Worm (Caenorhabditis elegans) whole organism, L3 larva: ENCODE data around the gene K10C2.2.

Source experiments
- aly-2 ChIP-seq: fragments of 150-350 bp; optimal IDR thresholded peaks from 2 replicates; lab custom pipeline; 2014; ENCODE audit warnings: missing biosample characterization, missing genetic modification characterization
- ceh-28 ChIP-seq: fragments of 150-350 bp; optimal IDR thresholded peaks from 2 replicates; lab custom pipeline; 2014; ENCODE audit warnings: missing biosample characterization, missing genetic modification reagents, missing genetic modification characterization
- elt-2 ChIP-seq: sonication (generic microtip); optimal IDR thresholded peaks from 2 replicates; lab custom pipeline; 2016; ENCODE audit warnings: missing genetic modification reagents, mild to moderate bottlenecking, missing genetic modification characterization, missing compliant biosample characterization
- mdl-1 ChIP-seq: fragments of 150-350 bp; optimal IDR thresholded peaks from 2 replicates; lab custom pipeline; 2014; ENCODE audit warnings: missing biosample characterization, missing genetic modification characterization
- nhr-11 ChIP-seq: fragments of 150-350 bp; optimal IDR thresholded peaks from 2 replicates; lab custom pipeline; 2014; ENCODE audit warnings: missing biosample characterization, missing genetic modification characterization
- nhr-12 ChIP-seq: fragments of 150-350 bp; optimal IDR thresholded peaks from 2 replicates; lab custom pipeline; 2014; ENCODE audit warnings: missing biosample characterization, missing genetic modification characterization
- nhr-28 ChIP-seq: fragments of 150-350 bp; optimal IDR thresholded peaks from 2 replicates; lab custom pipeline; 2014; ENCODE audit warnings: missing biosample characterization, missing genetic modification characterization
- pha-4 ChIP-seq: fragments of 150-350 bp; optimal IDR thresholded peaks from 2 replicates; lab custom pipeline; 2014; ENCODE audit warnings: missing biosample characterization, missing genetic modification reagents, missing genetic modification characterization
- snpc-4 ChIP-seq: fragments of 150-350 bp; optimal IDR thresholded peaks from 2 replicates; lab custom pipeline; 2014; ENCODE audit warnings: missing biosample characterization, missing genetic modification characterization
- unc-39 ChIP-seq: sonication (generic microtip); optimal IDR thresholded peaks from 4 replicates; lab custom pipeline; 2017; ENCODE audit warnings: missing biosample characterization, missing genetic modification characterization
- ztf-4 ChIP-seq: fragments of 150-350 bp; optimal IDR thresholded peaks from 2 replicates; lab custom pipeline; 2014; ENCODE audit warnings: missing biosample characterization, missing genetic modification characterization

DNA sequence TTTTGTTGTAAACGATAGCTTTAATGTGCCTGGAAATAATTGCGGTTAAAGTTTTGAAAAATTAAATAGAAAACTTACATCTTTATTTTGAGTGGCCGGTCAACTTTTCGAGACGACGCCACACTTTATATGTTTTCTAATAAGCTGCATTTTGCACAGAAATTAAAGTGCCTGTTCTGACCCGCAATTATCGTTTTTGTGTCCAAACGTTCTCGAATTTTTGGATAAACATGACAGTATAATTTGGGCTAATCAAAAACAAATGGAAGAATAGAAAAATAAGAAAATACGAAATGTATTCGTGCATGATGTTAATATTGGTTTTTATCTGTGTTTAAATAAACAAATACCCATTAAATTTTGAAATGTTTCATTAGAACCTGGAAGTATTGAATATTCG lies 12.9 kb downstream of the K10C2.2 start, which contains the start of gene K10C2.12:
- no peak for TF ChIP-seq pha-4
- TF ChIP-seq snpc-4 (tag; lab: Kevin White, UChicago) = no peak
- TF ChIP-seq elt-2 (tag; lab: Kevin White, UChicago) = no peak
- no peak for TF ChIP-seq mdl-1 (tag; lab: Kevin White, UChicago)
- TF ChIP-seq aly-2 (tag; lab: Kevin White, UChicago) = no peak
- TF ChIP-seq unc-39 = no peak
- no peak for TF ChIP-seq ztf-4 (tag; lab: Kevin White, UChicago)
- TF ChIP-seq nhr-12 (tag; lab: Kevin White, UChicago) = no peak
- no peak for TF ChIP-seq ceh-28 (tag; lab: Kevin White, UChicago)
- TF ChIP-seq nhr-11 (tag; lab: Kevin White, UChicago) = no peak
- TF ChIP-seq nhr-28 = no peak
